Comparison of ENCODE assay signal across 4 fruit fly cellular contexts in the genomic region with DNA sequence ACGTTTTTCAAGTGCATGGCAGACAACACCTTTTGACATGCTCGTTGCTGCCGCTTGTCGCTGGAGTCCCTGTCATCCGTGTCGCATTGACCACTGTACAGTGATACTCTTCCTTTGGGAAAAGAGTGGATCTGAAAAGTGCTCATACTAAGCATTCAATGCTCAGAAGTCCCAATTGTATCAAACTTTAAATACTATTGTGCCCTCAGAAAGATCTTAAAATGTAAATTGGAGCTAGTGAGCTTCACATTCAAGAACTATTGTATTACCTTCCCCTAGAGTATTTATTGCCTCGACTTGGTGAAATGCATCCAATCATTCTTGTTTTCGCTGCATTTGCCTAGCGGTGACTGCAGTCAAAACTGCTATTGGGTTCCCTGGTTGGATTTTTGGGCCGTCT.
TF ChIP-seq lines count a peak whose summit lies in the region.

No protein-coding gene starts in this region.

- TF ChIP-seq CTCF in whole organism, embryonic (GFP tag; optimal IDR thresholded peaks at IDR 0.05; lab: Kevin White, UChicago) = no peak

TF ChIP-seq in whole organism, embryonic, 481 proteins besides CTCF, POLR2A, EP300 and RAD21 (continues in another document):
- TF ChIP-seq CG9727 (GFP tag; optimal IDR thresholded peaks at IDR 0.05; lab: Kevin White, UChicago) (no peak), onecut (GFP tag; IDR thresholded peaks at IDR 0.05; lab: Robert Waterston, UW) (no peak), Lim3 (GFP tag; IDR thresholded peaks at IDR 0.05; lab: Robert Waterston, UW) (no peak), grn (GFP tag; optimal IDR thresholded peaks at IDR 0.05; lab: Kevin White, UChicago) (no peak), CG7839 (tag; optimal IDR thresholded peaks at IDR 0.05; lab: Kevin White, UChicago) (no peak), sug (tag; optimal IDR thresholded peaks at IDR 0.05; lab: Kevin White, UChicago) (no peak), D19A (tag; optimal IDR thresholded peaks at IDR 0.05; lab: Kevin White, UChicago) (peak; percentile 98), Drgx (GFP tag; IDR thresholded peaks at IDR 0.05; lab: Robert Waterston, UW) (0 out of 2 replicates have a peak, but pooled peaks have one; percentile 29), CG13296 (GFP tag; optimal IDR thresholded peaks at IDR 0.05; lab: Kevin White, UChicago) (no peak), usp (GFP tag; optimal IDR thresholded peaks at IDR 0.05; lab: Kevin White, UChicago) (no peak), Blimp-1 (GFP tag; optimal IDR thresholded peaks at IDR 0.05; lab: Kevin White, UChicago) (peak; percentile 12), disco-r (GFP tag; optimal IDR thresholded peaks at IDR 0.05; lab: Kevin White, UChicago) (no peak), D (optimal IDR thresholded peaks at IDR 0.05; lab: Kevin White, UChicago) (no peak), D (GFP tag; optimal IDR thresholded peaks at IDR 0.05; lab: Kevin White, UChicago) (no peak), Hsf (GFP tag; optimal IDR thresholded peaks at IDR 0.05; lab: Kevin White, UChicago) (no peak), MBD-R2 (GFP tag; IDR thresholded peaks at IDR 0.05; lab: Robert Waterston, UW) (no peak), CG12299 (tag; optimal IDR thresholded peaks at IDR 0.05; lab: Kevin White, UChicago) (no peak), CG12236 (GFP tag; optimal IDR thresholded peaks at IDR 0.05; lab: Kevin White, UChicago) (no peak), sob (GFP tag; IDR thresholded peaks at IDR 0.05; lab: Robert Waterston, UW) (no peak), abd-A (tag; optimal IDR thresholded peaks at IDR 0.05; lab: Kevin White, UChicago) (no peak), odd (GFP tag; optimal IDR thresholded peaks at IDR 0.05; lab: Kevin White, UChicago) (no peak), Hand (GFP tag; optimal IDR thresholded peaks at IDR 0.05; lab: Kevin White, UChicago) (no peak)

TF ChIP-seq in whole organism, prepupa, 60 proteins besides CTCF, POLR2A, EP300 and RAD21 (continues in another document):
- TF ChIP-seq CG32006 (GFP tag; optimal IDR thresholded peaks at IDR 0.05; lab: Kevin White, UChicago) = peak; percentile 68
- peak; percentile 30 for TF ChIP-seq OdsH (GFP tag; optimal IDR thresholded peaks at IDR 0.05; lab: Kevin White, UChicago)
- TF ChIP-seq CG9139 (GFP tag; optimal IDR thresholded peaks at IDR 0.05; lab: Kevin White, UChicago) = no peak
- peak; percentile 0 for TF ChIP-seq spab (GFP tag; optimal IDR thresholded peaks at IDR 0.05; lab: Kevin White, UChicago)
- TF ChIP-seq CG11762 (GFP tag; optimal IDR thresholded peaks at IDR 0.05; lab: Kevin White, UChicago; ENCODE audit: insufficient read depth) = no peak
- peak; percentile 11 for TF ChIP-seq CG10631 (GFP tag; optimal IDR thresholded peaks at IDR 0.05; lab: Kevin White, UChicago)
- no peak for TF ChIP-seq dac (GFP tag; optimal IDR thresholded peaks at IDR 0.05; lab: Kevin White, UChicago)
- no peak for TF ChIP-seq Sox15 (GFP tag; optimal IDR thresholded peaks at IDR 0.05; lab: Kevin White, UChicago)
- TF ChIP-seq Gug (GFP tag; IDR thresholded peaks at IDR 0.05; lab: Robert Waterston, UW) = no peak
- TF ChIP-seq Eip75B (GFP tag; optimal IDR thresholded peaks at IDR 0.05; lab: Kevin White, UChicago) = no peak
- TF ChIP-seq achi (GFP tag; optimal IDR thresholded peaks at IDR 0.05; lab: Kevin White, UChicago) = peak; percentile 37
- no peak for TF ChIP-seq fkh (GFP tag; optimal IDR thresholded peaks at IDR 0.05; lab: Kevin White, UChicago)
- no peak for TF ChIP-seq esn (GFP tag; optimal IDR thresholded peaks at IDR 0.05; lab: Kevin White, UChicago)
- TF ChIP-seq CG3032 (tag; optimal IDR thresholded peaks at IDR 0.05; lab: Kevin White, UChicago) = peak; percentile 37
- TF ChIP-seq CG8319 (GFP tag; optimal IDR thresholded peaks at IDR 0.05; lab: Kevin White, UChicago) = no peak
- peak; percentile 42 for TF ChIP-seq pdm3 (GFP tag; optimal IDR thresholded peaks at IDR 0.05; lab: Kevin White, UChicago)
- no peak for TF ChIP-seq Hr38 (GFP tag; optimal IDR thresholded peaks at IDR 0.05; lab: Kevin White, UChicago)
- TF ChIP-seq svp (GFP tag; lab: Kevin White, UChicago) = peak; percentile 77
- peak; percentile 35 for TF ChIP-seq CG6276 (GFP tag; optimal IDR thresholded peaks at IDR 0.05; lab: Kevin White, UChicago)
- TF ChIP-seq Sox14 (GFP tag; optimal IDR thresholded peaks at IDR 0.05; lab: Kevin White, UChicago) = peak; percentile 31
- no peak for TF ChIP-seq topi (GFP tag; optimal IDR thresholded peaks at IDR 0.05; lab: Kevin White, UChicago)
- TF ChIP-seq Ets21C (GFP tag; optimal IDR thresholded peaks at IDR 0.05; lab: Kevin White, UChicago) = no peak
- TF ChIP-seq CG15336 (GFP tag; IDR thresholded peaks at IDR 0.05; lab: Robert Waterston, UW) = peak; percentile 51; the same call in 1 of the 2 replicates

TF ChIP-seq in whole organism, pupa, 21 proteins besides CTCF, POLR2A, EP300 and RAD21:
- TF ChIP-seq CG17806 (tag; optimal IDR thresholded peaks at IDR 0.05; lab: Kevin White, UChicago) (peak; percentile 67), Snoo (tag; optimal IDR thresholded peaks at IDR 0.05; lab: Kevin White, UChicago) (no peak), EcR (GFP tag; optimal IDR thresholded peaks at IDR 0.05; lab: Kevin White, UChicago) (no peak), CG32121 (GFP tag; IDR thresholded peaks at IDR 0.05; lab: Robert Waterston, UW) (no peak; the same call in 1 of the 2 replicates), CG9948 (tag; optimal IDR thresholded peaks at IDR 0.05; lab: Kevin White, UChicago) (peak; percentile 22), gl (tag; optimal IDR thresholded peaks at IDR 0.05; lab: Kevin White, UChicago) (peak; percentile 9), CG4496 (GFP tag; IDR thresholded peaks at IDR 0.05; lab: Robert Waterston, UW) (no peak), CG12605 (GFP tag; IDR thresholded peaks at IDR 0.05; lab: Robert Waterston, UW) (no peak), CG8301 (tag; optimal IDR thresholded peaks at IDR 0.05; lab: Kevin White, UChicago) (peak; percentile 81), CG10348 (GFP tag; IDR thresholded peaks at IDR 0.05; lab: Robert Waterston, UW) (no peak), CG15710 (tag; optimal IDR thresholded peaks at IDR 0.05; lab: Kevin White, UChicago) (peak; percentile 23), CG34367 (tag; optimal IDR thresholded peaks at IDR 0.05; lab: Kevin White, UChicago) (peak; percentile 18), D1 (tag; optimal IDR thresholded peaks at IDR 0.05; lab: Kevin White, UChicago) (no peak), Pif1A (GFP tag; optimal IDR thresholded peaks at IDR 0.05; lab: Kevin White, UChicago) (peak; percentile 41), CG14655 (GFP tag; optimal IDR thresholded peaks at IDR 0.05; lab: Kevin White, UChicago) (peak; percentile 63), CG13204 (GFP tag; optimal IDR thresholded peaks at IDR 0.05; lab: Kevin White, UChicago) (no peak), rn (GFP tag; IDR thresholded peaks at IDR 0.05; lab: Robert Waterston, UW) (no peak), Ets98B (GFP tag; IDR thresholded peaks at IDR 0.05; lab: Robert Waterston, UW) (peak; percentile 42; the same call in 1 of the 2 replicates), CG8159 (tag; optimal IDR thresholded peaks at IDR 0.05; lab: Kevin White, UChicago) (peak; percentile 45), Pif1B (GFP tag; optimal IDR thresholded peaks at IDR 0.05; lab: Kevin White, UChicago) (peak; percentile 35), fd96Ca (GFP tag; IDR thresholded peaks at IDR 0.05; lab: Robert Waterston, UW) (peak; percentile 48; the same call in 1 of the 3 replicates)

TF ChIP-seq in whole organism, wandering third instar larva, 38 proteins besides CTCF, POLR2A, EP300 and RAD21:
- TF ChIP-seq N (GFP tag; optimal IDR thresholded peaks at IDR 0.05; lab: Kevin White, UChicago) (no peak), woc (GFP tag; optimal IDR thresholded peaks at IDR 0.05; lab: Kevin White, UChicago) (peak; percentile 14)
